Worm (Caenorhabditis elegans) whole organism, mixed stage, embryonic: ENCODE measurements around the gene K02G10.15.

ENCODE experiments used
- M03D4.4 ChIP-seq: sonication (generic microtip); optimal IDR thresholded peaks from 2 replicates; lab custom pipeline; 2017; ENCODE audit warnings: mild to moderate bottlenecking, missing genetic modification characterization, missing compliant biosample characterization
- bed-3 ChIP-seq: fragments of 200-800 bp; sonication (Bioruptor generic); optimal IDR thresholded peaks from 3 replicates; lab custom pipeline; 2018; ENCODE audit warnings: mild to moderate bottlenecking, missing genetic modification characterization, moderate library complexity, missing compliant biosample characterization
- blmp-1 ChIP-seq: fragments of 150-350 bp; optimal IDR thresholded peaks from 2 replicates; lab custom pipeline; 2014; ENCODE audit warnings: missing biosample characterization, missing genetic modification characterization
- ceh-39 ChIP-seq: fragments of 150-350 bp; optimal IDR thresholded peaks from 2 replicates; lab custom pipeline; 2014; ENCODE audit warnings: missing biosample characterization, missing genetic modification characterization
- ceh-83 ChIP-seq: fragments of 200-800 bp; sonication (Bioruptor generic); optimal IDR thresholded peaks from 2 replicates; lab custom pipeline; 2018; ENCODE audit warnings: mild to moderate bottlenecking, missing genetic modification characterization, missing compliant biosample characterization
- ces-1 ChIP-seq: fragments of 150-350 bp; optimal IDR thresholded peaks from 2 replicates; lab custom pipeline; 2014; ENCODE audit warnings: missing biosample characterization, missing genetic modification reagents, missing genetic modification characterization
- cnd-1 ChIP-seq: fragments of 200-800 bp; sonication (Bioruptor generic); optimal IDR thresholded peaks from 2 replicates; lab custom pipeline; 2018; ENCODE audit warnings: mild to moderate bottlenecking, missing genetic modification characterization, missing compliant biosample characterization
- drap-1 ChIP-seq: fragments of 200-800 bp; sonication (Bioruptor generic); optimal IDR thresholded peaks from 3 replicates; lab custom pipeline; 2018; ENCODE audit warnings: mild to moderate bottlenecking, missing genetic modification characterization, missing compliant biosample characterization
- elt-1 ChIP-seq: sonication (generic microtip); optimal IDR thresholded peaks from 2 replicates; lab custom pipeline; 2017; ENCODE audit warnings: missing genetic modification characterization, mild to moderate bottlenecking, missing compliant biosample characterization, antibody characterized with exemption, moderate library complexity, borderline replicate concordance; ENCODE audit not compliant: insufficient read depth
- elt-3 ChIP-seq: fragments of 150-350 bp; optimal IDR thresholded peaks from 2 replicates; lab custom pipeline; 2014; ENCODE audit warnings: missing biosample characterization, missing genetic modification characterization
- flh-1 ChIP-seq: fragments of 200-800 bp; sonication (Bioruptor generic); optimal IDR thresholded peaks from 2 replicates; lab custom pipeline; 2018; ENCODE audit warnings: mild to moderate bottlenecking, missing genetic modification characterization, moderate library complexity, missing compliant biosample characterization
- ham-2 ChIP-seq: fragments of 200-800 bp; sonication (Bioruptor generic); optimal IDR thresholded peaks from 2 replicates; lab custom pipeline; 2018; ENCODE audit warnings: mild to moderate bottlenecking, missing genetic modification characterization, missing compliant biosample characterization
- hlh-1 ChIP-seq: fragments of 150-350 bp; optimal IDR thresholded peaks from 2 replicates; lab custom pipeline; 2014; ENCODE audit warnings: missing biosample characterization, missing genetic modification reagents, missing genetic modification characterization
- lin-13 ChIP-seq: fragments of 150-350 bp; optimal IDR thresholded peaks from 2 replicates; lab custom pipeline; 2014; ENCODE audit warnings: missing biosample characterization, missing genetic modification characterization
- lin-32 ChIP-seq: fragments of 200-800 bp; sonication (Bioruptor generic); optimal IDR thresholded peaks from 2 replicates; lab custom pipeline; 2018; ENCODE audit warnings: mild to moderate bottlenecking, missing genetic modification characterization, missing compliant biosample characterization
- lsy-2 ChIP-seq: fragments of 150-350 bp; optimal IDR thresholded peaks from 2 replicates; lab custom pipeline; 2014; ENCODE audit warnings: missing biosample characterization, missing genetic modification characterization
- mab-5 ChIP-seq: fragments of 150-350 bp; optimal IDR thresholded peaks from 2 replicates; lab custom pipeline; 2014; ENCODE audit warnings: missing biosample characterization, missing genetic modification characterization
- mep-1 ChIP-seq: fragments of 150-350 bp; optimal IDR thresholded peaks from 2 replicates; lab custom pipeline; 2017; ENCODE audit warnings: missing biosample characterization, missing genetic modification reagents, missing genetic modification characterization, inconsistent platforms
- mls-2 ChIP-seq: sonication (generic microtip); optimal IDR thresholded peaks from 2 replicates; lab custom pipeline; 2016; ENCODE audit warnings: mild to moderate bottlenecking, missing genetic modification characterization, moderate library complexity, missing compliant biosample characterization
- nhr-2 ChIP-seq: fragments of 150-350 bp; optimal IDR thresholded peaks from 2 replicates; lab custom pipeline; 2014; ENCODE audit warnings: missing biosample characterization, missing genetic modification characterization
- nhr-28 ChIP-seq: fragments of 150-350 bp; optimal IDR thresholded peaks from 2 replicates; lab custom pipeline; 2014; ENCODE audit warnings: missing biosample characterization, missing genetic modification characterization
- nhr-76 ChIP-seq: sonication (generic microtip); optimal IDR thresholded peaks from 2 replicates; lab custom pipeline; 2017; ENCODE audit warnings: missing biosample characterization, missing genetic modification characterization
- pha-4 ChIP-seq: fragments of 150-350 bp; optimal IDR thresholded peaks from 2 replicates; lab custom pipeline; 2018; ENCODE audit warnings: missing biosample characterization, missing genetic modification reagents, missing genetic modification characterization
- sem-2 ChIP-seq: fragments of 200-800 bp; sonication (Bioruptor generic); optimal IDR thresholded peaks from 2 replicates; lab custom pipeline; 2018; ENCODE audit warnings: mild to moderate bottlenecking, missing genetic modification characterization, missing compliant biosample characterization
- snpc-4 ChIP-seq: fragments of 150-350 bp; optimal IDR thresholded peaks from 2 replicates; lab custom pipeline; 2014; ENCODE audit warnings: missing biosample characterization, missing genetic modification characterization
- sptf-1 ChIP-seq: sonication (generic microtip); optimal IDR thresholded peaks from 2 replicates; lab custom pipeline; 2017; ENCODE audit warnings: mild to moderate bottlenecking, missing genetic modification characterization, moderate library complexity, missing compliant biosample characterization
- tbx-8 ChIP-seq: fragments of 200-800 bp; sonication (Bioruptor generic); optimal IDR thresholded peaks from 2 replicates; lab custom pipeline; 2018; ENCODE audit warnings: mild to moderate bottlenecking, missing genetic modification characterization, moderate library complexity, missing compliant biosample characterization
- unc-120 ChIP-seq: sonication (generic microtip); optimal IDR thresholded peaks from 2 replicates; lab custom pipeline; 2017; ENCODE audit warnings: missing genetic modification characterization, missing compliant biosample characterization; ENCODE audit not compliant: poor library complexity, severe bottlenecking
- unc-39 ChIP-seq: fragments of 150-350 bp; optimal IDR thresholded peaks from 2 replicates; lab custom pipeline; 2014; ENCODE audit warnings: missing biosample characterization, missing genetic modification characterization
- unc-62 ChIP-seq: fragments of 150-350 bp; optimal IDR thresholded peaks from 2 replicates; lab custom pipeline; 2014; ENCODE audit warnings: missing biosample characterization, missing genetic modification reagents, missing genetic modification characterization
- ztf-11 ChIP-seq: fragments of 150-350 bp; optimal IDR thresholded peaks from 2 replicates; lab custom pipeline; 2014; ENCODE audit warnings: missing biosample characterization, missing genetic modification characterization

Gene K02G10.15

DNA sequence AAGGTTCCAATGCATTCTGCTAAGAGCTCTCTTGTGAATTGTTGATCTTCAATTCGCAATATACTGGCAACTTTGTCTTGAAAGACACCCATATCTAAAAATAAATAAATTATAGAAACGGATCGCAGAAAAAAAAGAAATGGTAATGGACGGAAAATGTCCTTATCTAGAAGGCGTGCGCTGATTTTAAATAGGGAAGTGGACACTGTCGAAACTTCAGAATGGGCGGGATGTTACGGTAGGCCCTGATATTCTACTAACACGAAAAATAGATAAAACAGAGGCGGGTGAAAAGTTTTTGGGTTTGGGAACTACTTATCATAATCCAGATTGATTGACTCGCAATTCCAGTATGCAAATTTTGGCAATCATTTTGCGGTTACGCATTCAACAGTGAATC is 22.4 kb upstream of the K02G10.15 start, which contains the start of gene aqp-8:
TSS of gene aqp-8 (minus strand) at position 101 of the 400 bp plus-strand sequence.
- TF ChIP-seq unc-62 (GFP tag; lab: Kevin White, UChicago) (no peak), bed-3 (no peak), lin-13 (tag; lab: Kevin White, UChicago) (no peak), drap-1 (no peak), mls-2 (tag; lab: Kevin White, UChicago) (no peak), ham-2 (no peak)
- TF ChIP-seq, all 35 proteins: peak for 0

DNA sequence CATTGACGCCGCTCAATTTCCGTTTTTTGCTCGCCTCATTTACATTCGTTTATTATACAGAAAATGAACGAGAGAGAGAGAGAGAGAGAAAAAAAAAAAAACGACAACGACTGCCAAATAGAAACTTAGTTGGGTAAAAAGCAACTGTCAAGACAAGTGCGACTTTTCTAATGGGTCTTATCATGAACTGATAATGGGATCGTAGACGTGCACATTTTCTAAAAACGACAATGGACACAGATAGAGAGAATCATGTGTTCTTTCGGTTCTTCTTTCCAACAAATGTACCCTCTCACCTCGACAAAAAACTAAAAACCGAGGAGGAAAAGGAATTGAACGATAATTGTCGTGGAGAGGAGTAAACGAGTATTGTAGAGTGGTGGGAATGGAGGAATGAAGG is 17.6 kb upstream of the K02G10.15 start:
- TF ChIP-seq ces-1 = no peak
- TF ChIP-seq unc-120 = no peak
- no peak for TF ChIP-seq mep-1 (tag; lab: Kevin White, UChicago)
- TF ChIP-seq tbx-8 (GFP tag; lab: Kevin White, UChicago) = no peak
- TF ChIP-seq flh-1 (GFP tag; lab: Kevin White, UChicago) = no peak
- no peak for TF ChIP-seq pha-4 (tag; lab: Kevin White, UChicago)
- no peak for TF ChIP-seq bed-3
- TF ChIP-seq ham-2 = no peak
- no peak for TF ChIP-seq mls-2 (tag; lab: Kevin White, UChicago)
- no peak for TF ChIP-seq snpc-4 (tag; lab: Kevin White, UChicago)
- TF ChIP-seq elt-3 (tag; lab: Kevin White, UChicago) = no peak
- no peak for TF ChIP-seq blmp-1
- TF ChIP-seq M03D4.4 (tag; lab: Kevin White, UChicago) = no peak
- no peak for TF ChIP-seq nhr-76 (tag; lab: Kevin White, UChicago)

DNA sequence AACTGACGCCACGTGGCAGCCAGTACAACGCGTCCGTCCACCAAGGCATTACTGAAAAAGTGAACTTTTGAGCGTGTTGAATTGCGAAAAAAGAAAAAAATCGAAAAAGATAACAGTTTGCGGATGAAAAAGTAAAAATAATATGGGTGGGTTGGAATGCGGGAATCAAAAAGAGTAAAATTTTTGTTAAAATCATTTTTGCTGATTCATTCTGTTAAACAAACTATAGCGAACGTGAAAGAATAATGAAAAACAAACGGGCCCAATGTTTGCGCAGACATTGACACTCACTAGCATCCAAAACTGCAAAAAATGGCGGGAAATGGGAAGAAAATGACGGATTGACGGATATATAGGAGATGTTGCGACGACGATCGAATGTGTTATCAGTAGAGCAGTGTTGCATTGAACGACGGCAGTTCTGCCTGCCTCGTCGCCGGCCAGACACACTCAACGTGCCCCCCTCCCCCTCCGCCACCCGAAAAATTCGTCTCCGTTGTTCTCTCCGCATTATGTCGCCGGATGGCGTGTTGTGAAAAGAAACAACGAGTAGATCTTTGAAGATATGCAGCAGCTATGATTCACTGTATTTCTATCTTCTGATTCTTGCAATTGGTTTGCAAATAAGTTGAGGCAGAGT is 17.0 kb upstream of the K02G10.15 start, which contains the start of gene hyl-2:
TSS of gene hyl-2 (minus strand) at position 51 of the 640 bp plus-strand sequence.
- TF ChIP-seq lsy-2 (tag; lab: Kevin White, UChicago) (no peak), hlh-1 (tag; lab: Kevin White, UChicago) (peak; percentile 5), nhr-28 (tag; lab: Kevin White, UChicago) (no peak), cnd-1 (tag; lab: Kevin White, UChicago) (peak; percentile 39), tbx-8 (GFP tag; lab: Kevin White, UChicago) (no peak), sem-2 (GFP tag; lab: Kevin White, UChicago) (no peak), unc-39 (tag; lab: Kevin White, UChicago) (no peak), ham-2 (peak; percentile 37), nhr-76 (tag; lab: Kevin White, UChicago) (no peak), ceh-83 (no peak), mls-2 (tag; lab: Kevin White, UChicago) (peak; percentile 8), unc-120 (no peak), blmp-1 (no peak), sptf-1 (tag; lab: Kevin White, UChicago) (peak; percentile 42), ces-1 (no peak), lin-13 (tag; lab: Kevin White, UChicago) (peak; percentile 10), elt-1 (tag; lab: Kevin White, UChicago) (peak; percentile 21)

DNA sequence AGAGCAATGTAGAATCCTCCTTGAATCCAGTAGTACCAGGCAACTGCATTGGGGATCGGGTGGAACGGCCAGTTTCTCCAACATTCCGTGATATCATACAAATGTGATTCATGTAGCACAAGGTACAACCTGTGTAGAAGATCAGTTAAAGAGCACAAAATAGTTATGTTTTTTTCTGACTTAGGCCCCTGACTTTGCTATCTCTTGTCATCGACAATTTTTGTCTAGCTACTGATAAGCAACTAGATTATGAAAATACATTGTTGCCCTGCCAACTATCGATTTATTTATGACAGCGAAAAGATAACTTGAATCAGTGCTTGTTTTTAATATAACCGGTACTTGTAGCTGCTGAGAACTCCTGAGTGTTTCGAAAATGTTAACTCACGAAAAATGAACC is 15.8 kb upstream of the K02G10.15 start:
- TF ChIP-seq unc-120 (no peak), elt-3 (tag; lab: Kevin White, UChicago) (no peak), unc-62 (GFP tag; lab: Kevin White, UChicago) (no peak), mab-5 (tag; lab: Kevin White, UChicago) (no peak), nhr-2 (tag; lab: Kevin White, UChicago) (no peak), nhr-76 (tag; lab: Kevin White, UChicago) (no peak), sptf-1 (tag; lab: Kevin White, UChicago) (no peak), bed-3 (no peak)
- TF ChIP-seq, all 35 proteins: peak for 0

DNA sequence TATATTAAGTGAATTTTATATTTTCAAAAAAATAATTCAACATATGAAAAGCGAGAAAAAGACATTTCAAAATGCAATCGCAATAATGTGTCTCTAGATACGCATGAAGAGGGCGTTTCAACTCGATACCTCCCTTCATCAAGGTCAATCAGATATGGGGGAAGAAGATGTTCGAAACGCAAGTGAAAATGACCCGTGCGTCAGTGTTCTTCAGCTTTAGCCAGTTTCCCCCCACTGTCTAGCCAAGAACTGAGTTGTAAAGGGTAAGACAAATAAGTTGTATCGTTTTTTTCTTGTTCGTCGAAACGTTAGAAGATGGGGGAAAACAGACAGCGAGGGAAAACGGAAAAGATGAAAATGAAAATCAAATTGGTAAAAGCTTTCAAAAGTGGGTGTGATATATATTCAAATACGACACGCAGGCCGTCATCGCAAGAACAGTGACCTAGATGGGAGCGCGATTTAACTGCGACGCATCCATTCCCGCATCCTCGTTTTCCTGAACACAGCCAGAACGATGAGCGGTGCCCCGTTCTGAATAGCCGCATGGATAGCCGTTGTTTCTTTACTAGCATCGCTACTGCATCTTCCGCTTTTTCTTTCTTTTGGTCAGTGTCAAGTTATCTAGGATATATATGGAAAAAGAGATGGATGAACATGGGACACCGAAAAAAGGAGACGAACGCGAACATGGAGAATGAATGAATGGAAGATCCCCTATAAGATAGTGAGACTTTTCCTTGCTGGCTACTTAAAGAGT is 12.3 kb upstream of the K02G10.15 start:
- no peak for TF ChIP-seq mab-5 (tag; lab: Kevin White, UChicago)
- TF ChIP-seq elt-1 (tag; lab: Kevin White, UChicago) = no peak
- TF ChIP-seq blmp-1 = peak; percentile 28
- peak; percentile 93 for TF ChIP-seq ham-2
- TF ChIP-seq unc-62 (GFP tag; lab: Kevin White, UChicago) = no peak
- no peak for TF ChIP-seq ceh-39 (tag; lab: Kevin White, UChicago)
- no peak for TF ChIP-seq lin-32 (GFP tag; lab: Kevin White, UChicago)
- TF ChIP-seq ces-1 = no peak
- TF ChIP-seq ztf-11 (tag; lab: Kevin White, UChicago) = no peak
- no peak for TF ChIP-seq bed-3
- TF ChIP-seq, all 35 proteins: peak for 2
